Worm (Caenorhabditis elegans) whole organism, early embryonic: ENCODE measurements around the gene C29E4.9.

ENCODE experiments used
- aly-1 ChIP-seq: sonication (generic microtip); optimal IDR thresholded peaks from 2 replicates; lab custom pipeline; 2016; ENCODE audit warnings: missing genetic modification characterization, missing compliant biosample characterization
- ama-1 ChIP-seq: fragments of 150-350 bp; optimal IDR thresholded peaks from 2 replicates; lab custom pipeline; 2014
- scrt-1 ChIP-seq: fragments of 200-800 bp; sonication (Bioruptor generic); IDR thresholded peaks from 2 replicates; pipeline ENCODE4 v1.3.6; 2022; ENCODE audit warnings: missing genetic modification characterization, missing compliant biosample characterization
- sea-1 ChIP-seq: fragments of 200-800 bp; sonication (Bioruptor generic); conservative IDR thresholded peaks from 2 replicates; pipeline ENCODE4 v1.3.6; 2022; ENCODE audit warnings: missing genetic modification characterization, missing compliant biosample characterization
- tbx-11 ChIP-seq: fragments of 200-800 bp; sonication (Bioruptor generic); IDR thresholded peaks from 2 replicates; pipeline ENCODE4 v1.3.6; 2022; ENCODE audit warnings: missing genetic modification characterization, missing compliant biosample characterization
- tbx-37 ChIP-seq: fragments of 200-800 bp; sonication (Bioruptor generic); conservative IDR thresholded peaks from 2 replicates; pipeline ENCODE4 v1.3.6; 2022; ENCODE audit warnings: missing genetic modification reagents, missing genetic modification characterization, missing compliant biosample characterization

ce11 chrIII:7909263-7909662 lies 47.6 kb downstream of the C29E4.9 start, which contains the start of gene ZK688.1:
- TF ChIP-seq ama-1 (lab: Kevin White, UChicago), result no peak
- TF ChIP-seq tbx-11 (GFP tag; lab: Robert Waterston, UW), result no peak
- no peak for TF ChIP-seq tbx-37 (GFP tag; lab: Robert Waterston, UW)
- TF ChIP-seq sea-1, result no peak
- TF ChIP-seq scrt-1 (GFP tag; lab: Robert Waterston, UW), result no peak
- TF ChIP-seq aly-1 (tag; lab: Kevin White, UChicago), result no peak
